Fruit fly (Drosophila melanogaster) whole organism: ENCODE measurements around the gene CG10587.

Experiments
- CG8478 ChIP-seq: fragments of >200 bp; optimal IDR thresholded peaks from 2 replicates; lab custom pipeline; 2018; ENCODE audit warnings: inconsistent platforms
- psq ChIP-seq: fragments of >200 bp; optimal IDR thresholded peaks from 2 replicates; lab custom pipeline; 2017

DNA sequence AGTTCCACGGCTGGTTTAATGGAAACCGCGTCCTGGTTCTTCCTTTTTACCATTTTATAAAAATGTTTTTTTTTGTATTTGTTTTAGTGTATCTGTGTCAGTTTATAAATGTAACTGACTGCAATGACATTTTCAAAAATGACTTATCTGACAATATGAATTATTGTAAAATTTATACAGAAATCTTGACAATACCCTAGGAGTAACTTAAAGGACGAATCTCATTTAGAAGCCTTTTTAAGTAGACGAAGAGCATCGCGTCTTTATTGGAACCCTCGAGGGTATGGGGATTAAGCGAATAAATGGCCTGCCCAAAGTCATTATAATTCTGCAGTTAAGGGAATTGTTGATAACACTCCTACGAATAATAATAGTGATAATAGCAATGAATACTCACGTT is 4.3 kb upstream of the CG10587 start, which contains the start of gene CG12983:
- TF ChIP-seq CG8478 (no peak), psq (no peak)
